Worm (Caenorhabditis elegans) whole organism, late embryonic: ENCODE results near the gene F42G4.2.
"Not testable (repeated sequence)": the region's sequence is repeated elsewhere in the genome, so short reads cannot be mapped to it uniquely, and the experiment has no call there.

Experiments used
- C08G9.2 ChIP-seq: sonication (generic microtip); optimal IDR thresholded peaks from 2 replicates; lab custom pipeline; 2016; ENCODE audit warnings: mild to moderate bottlenecking, missing genetic modification characterization, moderate library complexity, missing compliant biosample characterization
- C38D4.7 ChIP-seq: fragments of 200-800 bp; sonication (Bioruptor generic); optimal IDR thresholded peaks from 2 replicates; lab custom pipeline; 2018; ENCODE audit warnings: mild to moderate bottlenecking, missing genetic modification characterization, moderate library complexity, missing compliant biosample characterization
- K02D7.2 ChIP-seq: sonication (generic microtip); optimal IDR thresholded peaks from 2 replicates; lab custom pipeline; 2017; ENCODE audit warnings: mild to moderate bottlenecking, missing genetic modification characterization, missing compliant biosample characterization
- ahr-1 ChIP-seq: sonication (generic microtip); optimal IDR thresholded peaks from 2 replicates; lab custom pipeline; 2016; ENCODE audit warnings: missing genetic modification characterization, missing compliant biosample characterization
- ceh-18 ChIP-seq: sonication (generic microtip); optimal IDR thresholded peaks from 2 replicates; lab custom pipeline; 2016; ENCODE audit warnings: missing genetic modification characterization, missing compliant biosample characterization
- ceh-19 ChIP-seq: fragments of 200-800 bp; sonication (Bioruptor generic); optimal IDR thresholded peaks from 2 replicates; lab custom pipeline; 2018; ENCODE audit warnings: mild to moderate bottlenecking, missing genetic modification characterization, missing compliant biosample characterization
- ceh-31 ChIP-seq: sonication (generic microtip); optimal IDR thresholded peaks from 2 replicates; lab custom pipeline; 2016; ENCODE audit warnings: missing genetic modification characterization, missing compliant biosample characterization
- ceh-6 ChIP-seq: fragments of 200-800 bp; sonication (Bioruptor generic); optimal IDR thresholded peaks from 2 replicates; lab custom pipeline; 2018; ENCODE audit warnings: mild to moderate bottlenecking, missing genetic modification characterization, missing compliant biosample characterization
- che-1 ChIP-seq: sonication (generic microtip); optimal IDR thresholded peaks from 2 replicates; lab custom pipeline; 2016; ENCODE audit warnings: mild to moderate bottlenecking, missing genetic modification characterization, missing compliant biosample characterization
- dmd-4 ChIP-seq: sonication (generic microtip); optimal IDR thresholded peaks from 2 replicates; lab custom pipeline; 2016; ENCODE audit warnings: borderline replicate concordance, missing genetic modification characterization, missing compliant biosample characterization
- dve-1 ChIP-seq: sonication (generic microtip); optimal IDR thresholded peaks from 2 replicates; lab custom pipeline; 2017; ENCODE audit warnings: antibody characterized with exemption, mild to moderate bottlenecking, missing genetic modification characterization, missing compliant biosample characterization
- elt-2 ChIP-seq: sonication (generic microtip); optimal IDR thresholded peaks from 2 replicates; lab custom pipeline; 2016; ENCODE audit warnings: missing genetic modification reagents, missing genetic modification characterization, missing compliant biosample characterization
- elt-4 ChIP-seq: sonication (generic microtip); optimal IDR thresholded peaks from 2 replicates; lab custom pipeline; 2016; ENCODE audit warnings: missing genetic modification characterization, missing compliant biosample characterization
- gmeb-2 ChIP-seq: sonication (generic microtip); optimal IDR thresholded peaks from 2 replicates; lab custom pipeline; 2016; ENCODE audit warnings: missing genetic modification characterization, inconsistent platforms, missing compliant biosample characterization
- hlh-13 ChIP-seq: fragments of 200-800 bp; sonication (Bioruptor generic); optimal IDR thresholded peaks from 2 replicates; lab custom pipeline; 2018; ENCODE audit warnings: mild to moderate bottlenecking, missing genetic modification characterization, missing compliant biosample characterization
- hlh-15 ChIP-seq: sonication (generic microtip); optimal IDR thresholded peaks from 2 replicates; lab custom pipeline; 2016; ENCODE audit warnings: missing genetic modification characterization, missing compliant biosample characterization
- hlh-6 ChIP-seq: sonication (generic microtip); optimal IDR thresholded peaks from 2 replicates; lab custom pipeline; 2016; ENCODE audit warnings: missing genotype, missing genetic modification characterization, missing compliant biosample characterization
- lim-6 ChIP-seq: sonication (generic microtip); optimal IDR thresholded peaks from 2 replicates; lab custom pipeline; 2016; ENCODE audit warnings: missing genetic modification characterization, missing compliant biosample characterization
- nhr-11 ChIP-seq: fragments of 150-350 bp; optimal IDR thresholded peaks from 2 replicates; lab custom pipeline; 2014; ENCODE audit warnings: missing biosample characterization, missing genetic modification characterization
- nhr-232 ChIP-seq: sonication (generic microtip); optimal IDR thresholded peaks from 2 replicates; lab custom pipeline; 2016; ENCODE audit warnings: missing genetic modification characterization, missing compliant biosample characterization
- npax-4 ChIP-seq: sonication (generic microtip); optimal IDR thresholded peaks from 2 replicates; lab custom pipeline; 2016; ENCODE audit warnings: missing genetic modification characterization, missing compliant biosample characterization
- odd-2 ChIP-seq: sonication (generic microtip); optimal IDR thresholded peaks from 2 replicates; lab custom pipeline; 2017; ENCODE audit warnings: antibody characterized with exemption, mild to moderate bottlenecking, missing genetic modification characterization, missing compliant biosample characterization
- pag-3 ChIP-seq: sonication (generic microtip); optimal IDR thresholded peaks from 2 replicates; lab custom pipeline; 2016; ENCODE audit warnings: missing compliant biosample characterization, missing genetic modification characterization, borderline replicate concordance
- pat-9 ChIP-seq: fragments of 200-800 bp; sonication (Bioruptor generic); optimal IDR thresholded peaks from 2 replicates; lab custom pipeline; 2018; ENCODE audit warnings: mild to moderate bottlenecking, missing genetic modification characterization, moderate library complexity, missing compliant biosample characterization
- pax-1 ChIP-seq: fragments of 150-350 bp; optimal IDR thresholded peaks from 2 replicates; lab custom pipeline; 2014; ENCODE audit warnings: missing biosample characterization, missing genetic modification characterization
- pha-4 ChIP-seq: fragments of 150-350 bp; optimal IDR thresholded peaks from 2 replicates; lab custom pipeline; 2018; ENCODE audit warnings: missing biosample characterization, missing genetic modification reagents, missing genetic modification characterization
- pqm-1 ChIP-seq: sonication (generic microtip); optimal IDR thresholded peaks from 2 replicates; lab custom pipeline; 2016; ENCODE audit warnings: missing genetic modification characterization, missing compliant biosample characterization
- sdc-2 ChIP-seq: sonication (generic microtip); optimal IDR thresholded peaks from 2 replicates; lab custom pipeline; 2016; ENCODE audit warnings: missing genotype, missing genetic modification characterization, missing compliant biosample characterization
- sox-4 ChIP-seq: sonication (generic microtip); optimal IDR thresholded peaks from 2 replicates; lab custom pipeline; 2017; ENCODE audit warnings: mild to moderate bottlenecking, missing genetic modification characterization, inconsistent platforms, missing compliant biosample characterization
- syd-9 ChIP-seq: sonication (generic microtip); optimal IDR thresholded peaks from 2 replicates; lab custom pipeline; 2016; ENCODE audit warnings: mild to moderate bottlenecking, missing genetic modification characterization, moderate library complexity, missing compliant biosample characterization
- tbx-7 ChIP-seq: sonication (generic microtip); optimal IDR thresholded peaks from 2 replicates; lab custom pipeline; 2016; ENCODE audit warnings: missing genotype, missing genetic modification characterization, missing compliant biosample characterization
- unc-3 ChIP-seq, 2 experiments: fragments of 200-800 bp in 1 of 2; sonication (Bioruptor generic) in 1 of 2; sonication (generic microtip) in 1 of 2; conservative IDR thresholded peaks in 1 of 2; optimal IDR thresholded peaks in 1 of 2; 2 replicates each; pipeline versions ENCODE4 v1.3.6 to Lab custom; 2016 to 2022; ENCODE audit warnings: missing compliant biosample characterization in 2 of 2, missing genetic modification characterization in 2 of 2, missing genetic modification reagents in 1 of 2
- unc-42 ChIP-seq: sonication (generic microtip); optimal IDR thresholded peaks from 2 replicates; lab custom pipeline; 2016; ENCODE audit warnings: missing genotype, missing genetic modification characterization, missing compliant biosample characterization
- unc-55 ChIP-seq: sonication (generic microtip); optimal IDR thresholded peaks from 2 replicates; lab custom pipeline; 2017; ENCODE audit warnings: missing biosample characterization, missing genetic modification reagents, missing genetic modification characterization

F42G4.2 gene

DNA sequence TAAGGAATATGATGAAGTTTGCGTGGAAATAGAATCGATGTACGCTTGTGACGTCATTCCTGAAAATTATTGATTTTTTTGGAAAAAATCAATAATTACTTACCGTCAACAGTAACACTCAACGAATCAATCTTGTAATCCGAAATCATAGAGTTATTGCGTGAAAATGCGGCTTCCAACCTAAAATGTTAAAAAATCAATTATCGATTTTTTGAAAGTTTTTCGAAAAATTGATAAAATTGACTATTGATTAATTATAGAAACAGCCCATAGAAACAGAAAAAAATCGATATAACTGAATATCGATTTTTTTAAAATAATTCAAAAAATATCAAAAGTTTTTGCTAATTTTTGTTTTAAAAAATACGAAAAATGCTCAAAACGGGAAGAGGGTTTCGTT is 603 bp upstream of the F42G4.2 start, which contains the start of gene F42G4.7:
F42G4.7 (minus strand) TSS at position 185 of the 400 bp plus-strand sequence.
- TF ChIP-seq tbx-7; sox-4 (tag; lab: Kevin White, UChicago); unc-3 (GFP tag; conservative IDR thresholded peaks at IDR 0.05; lab: Robert Waterston, UW); unc-3 (tag; optimal IDR thresholded peaks at IDR 0.05; lab: Kevin White, UChicago): not testable (repeated sequence)

- TF ChIP-seq pat-9 (no peak), ceh-19 (GFP tag; lab: Kevin White, UChicago) (no peak), hlh-15 (tag; lab: Kevin White, UChicago) (no peak), hlh-6 (tag; lab: Kevin White, UChicago) (no peak), lim-6 (tag; lab: Kevin White, UChicago) (no peak), pag-3 (tag; lab: Kevin White, UChicago) (no peak), npax-4 (tag; lab: Kevin White, UChicago) (no peak), odd-2 (tag; lab: Kevin White, UChicago) (no peak), gmeb-2 (no peak), elt-2 (no peak), K02D7.2 (tag; lab: Kevin White, UChicago) (no peak), hlh-13 (no peak), ceh-31 (tag; lab: Kevin White, UChicago) (no peak)
These were observed 2.3 kb downstream of the F42G4.2 start for ce11 chrII:13050050-13050449.

- no peak for TF ChIP-seq unc-3 (GFP tag; conservative IDR thresholded peaks at IDR 0.05; lab: Robert Waterston, UW)
- TF ChIP-seq unc-3 (tag; optimal IDR thresholded peaks at IDR 0.05; lab: Kevin White, UChicago) = no peak
- TF ChIP-seq ceh-19 (GFP tag; lab: Kevin White, UChicago) = no peak
- no peak for TF ChIP-seq lim-6 (tag; lab: Kevin White, UChicago)
- no peak for TF ChIP-seq elt-4
- TF ChIP-seq nhr-232 (tag; lab: Kevin White, UChicago) = no peak
- TF ChIP-seq ahr-1 (tag; lab: Kevin White, UChicago) = no peak
- no peak for TF ChIP-seq pha-4 (tag; lab: Kevin White, UChicago)
- no peak for TF ChIP-seq dve-1
- TF ChIP-seq C08G9.2 (tag; lab: Kevin White, UChicago) = no peak
- no peak for TF ChIP-seq ceh-31 (tag; lab: Kevin White, UChicago)
- no peak for TF ChIP-seq dmd-4 (tag; lab: Kevin White, UChicago)
- TF ChIP-seq syd-9 (tag; lab: Kevin White, UChicago) = no peak
- no peak for TF ChIP-seq sdc-2 (tag; lab: Kevin White, UChicago)
- no peak for TF ChIP-seq ceh-18 (tag; lab: Kevin White, UChicago)
- no peak for TF ChIP-seq nhr-11
- no peak for TF ChIP-seq che-1
- no peak for TF ChIP-seq sox-4 (tag; lab: Kevin White, UChicago)
These were observed 5.7 kb downstream of the F42G4.2 start for ce11 chrII:13053443-13053842.

DNA sequence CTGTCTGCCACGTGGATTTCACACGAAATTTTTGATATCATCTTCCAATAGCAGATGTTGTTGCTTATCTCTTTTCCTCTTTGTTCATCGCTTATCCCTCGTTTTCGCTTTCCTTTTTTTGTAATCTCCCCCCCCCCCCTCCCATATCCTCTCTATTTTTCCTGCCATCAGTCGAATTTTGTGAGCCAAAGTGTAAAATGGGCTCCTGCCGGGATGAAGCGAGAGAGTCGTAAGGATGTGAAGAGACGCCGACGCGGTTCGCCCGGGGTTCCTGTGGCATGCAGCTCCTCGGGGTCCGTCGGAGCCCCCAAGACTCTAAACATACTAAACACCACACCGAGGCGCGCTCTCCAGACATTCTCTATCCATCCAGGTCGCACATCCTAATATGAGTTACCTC is 8.9 kb downstream of the F42G4.2 start, which contains the start of gene zyx-1:
zyx-1 (plus strand) TSS at position 331 of the 400 bp plus-strand sequence.
- no peak for TF ChIP-seq unc-42 (tag; lab: Kevin White, UChicago)
- peak; percentile 31 for TF ChIP-seq pat-9
- TF ChIP-seq ceh-19 (GFP tag; lab: Kevin White, UChicago) = peak; percentile 24

- no peak for TF ChIP-seq unc-55 (GFP tag; lab: Kevin White, UChicago)
- TF ChIP-seq hlh-6 (tag; lab: Kevin White, UChicago) = no peak
- TF ChIP-seq sox-4 (tag; lab: Kevin White, UChicago) = no peak
- no peak for TF ChIP-seq pax-1
- no peak for TF ChIP-seq pqm-1
- TF ChIP-seq unc-42 (tag; lab: Kevin White, UChicago) = no peak
- no peak for TF ChIP-seq pha-4 (tag; lab: Kevin White, UChicago)
- no peak for TF ChIP-seq K02D7.2 (tag; lab: Kevin White, UChicago)
- no peak for TF ChIP-seq C38D4.7
- TF ChIP-seq ceh-6 = no peak
- TF ChIP-seq, all 69 proteins: peak for 0
These were observed 11.5 kb downstream of the F42G4.2 start for ce11 chrII:13059196-13059595.
